Fruit fly (Drosophila melanogaster) whole organism, prepupa: ENCODE measurements around the gene SPH93.

Experiments
- Eip78C ChIP-seq: fragments of 200-800 bp; sonication (Bioruptor generic); peaks from one replicate; lab custom pipeline; 2016; ENCODE audit warnings: missing biosample characterization, missing genetic modification characterization
- Hr39 ChIP-seq: fragments of 200-800 bp; sonication (Bioruptor generic); optimal IDR thresholded peaks from 2 replicates; lab custom pipeline; 2016; ENCODE audit warnings: missing biosample characterization, missing genetic modification characterization

DNA sequence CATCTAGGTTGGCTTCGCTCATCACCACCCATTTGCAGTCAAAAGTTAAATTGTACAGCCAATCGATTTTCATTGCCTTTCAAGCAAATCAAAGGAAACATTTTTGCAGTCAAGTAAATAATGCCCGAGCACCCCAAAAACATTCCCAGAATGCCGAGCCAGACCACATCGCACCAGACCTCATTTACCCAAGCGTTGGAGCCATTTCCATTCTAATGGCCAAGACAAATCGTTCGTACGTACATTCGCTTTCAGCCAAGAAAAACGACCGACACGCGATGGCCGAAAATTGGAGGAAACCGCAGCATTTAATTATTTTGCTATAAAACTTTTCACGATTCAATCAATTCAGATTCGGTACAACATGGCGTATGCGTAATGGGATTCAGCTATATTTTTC, 30.7 kb downstream of the SPH93 start:
- TF ChIP-seq Eip78C (GFP tag; lab: Kevin White, UChicago): no peak
- no peak for TF ChIP-seq Hr39 (GFP tag; lab: Kevin White, UChicago)
